Fruit fly (Drosophila melanogaster) whole organism, wandering third instar larva: ENCODE measurements around the gene Clbn.
"Not testable (repeated sequence)": the region's sequence is repeated elsewhere in the genome, so short reads cannot be mapped to it uniquely, and the experiment has no call there.

Experiments
- CG32264 ChIP-seq: fragments of 200-800 bp; sonication (Bioruptor generic); optimal IDR thresholded peaks from 2 replicates; lab custom pipeline; 2016; ENCODE audit warnings: missing biosample characterization, missing genetic modification characterization
- CG9705 ChIP-seq: fragments of 200-800 bp; sonication (Bioruptor generic); optimal IDR thresholded peaks from 2 replicates; lab custom pipeline; 2018; ENCODE audit warnings: missing biosample characterization, mild to moderate bottlenecking, missing genetic modification characterization
- CrebA ChIP-seq: fragments of 200-800 bp; sonication (Bioruptor generic); optimal IDR thresholded peaks from 2 replicates; lab custom pipeline; 2016; ENCODE audit warnings: missing biosample characterization, mild to moderate bottlenecking, missing genetic modification characterization, borderline replicate concordance
- Dfd ChIP-seq: fragments of >200 bp; optimal IDR thresholded peaks from 2 replicates; lab custom pipeline; 2017; ENCODE audit warnings: missing biosample characterization, missing genetic modification characterization
- Dif ChIP-seq: fragments of 200-275, 200-300 bp; sonication (Bioruptor generic); optimal IDR thresholded peaks from 2 replicates; lab custom pipeline; 2018; ENCODE audit warnings: missing biosample characterization, missing genetic modification characterization; ENCODE audit not compliant: partially characterized antibody
- HLH106 ChIP-seq: fragments of 200-800 bp; optimal IDR thresholded peaks from 3 replicates; lab custom pipeline; 2019; ENCODE audit warnings: missing biosample characterization, mild to moderate bottlenecking, missing genetic modification characterization, moderate library complexity
- Hnf4 ChIP-seq: fragments of 200-800 bp; sonication (Bioruptor generic); optimal IDR thresholded peaks from 2 replicates; lab custom pipeline; 2016; ENCODE audit warnings: missing biosample characterization, mild to moderate bottlenecking, missing genetic modification characterization
- Hr83 ChIP-seq: fragments of 200-300 bp; sonication (Bioruptor generic); optimal IDR thresholded peaks from 2 replicates; lab custom pipeline; 2016; ENCODE audit warnings: missing biosample characterization, mild to moderate bottlenecking, missing genetic modification characterization, moderate library complexity; ENCODE audit not compliant: poor library complexity, severe bottlenecking
- Myc ChIP-seq: fragments of >200 bp; optimal IDR thresholded peaks from 2 replicates; lab custom pipeline; 2017
- N ChIP-seq: fragments of >200 bp; optimal IDR thresholded peaks from 2 replicates; lab custom pipeline; 2018; ENCODE audit warnings: missing biosample characterization, missing external identifiers, missing genetic modification characterization
- OdsH ChIP-seq: fragments of 200-800 bp; sonication (Bioruptor generic); optimal IDR thresholded peaks from 2 replicates; lab custom pipeline; 2016; ENCODE audit warnings: missing biosample characterization, mild to moderate bottlenecking, missing genetic modification characterization
- Sp1 ChIP-seq: fragments of 200-800 bp; sonication (Bioruptor generic); optimal IDR thresholded peaks from 3 replicates; lab custom pipeline; 2019; ENCODE audit warnings: missing biosample characterization, mild to moderate bottlenecking, missing genetic modification characterization, moderate library complexity
- brk ChIP-seq: fragments of 200-800 bp; sonication (Bioruptor generic); optimal IDR thresholded peaks from 2 replicates; lab custom pipeline; 2016; ENCODE audit warnings: missing biosample characterization, mild to moderate bottlenecking, missing genetic modification characterization
- dl ChIP-seq, 2 experiments: fragments of 175-275, 200-275 bp in 1 of 2; fragments of 200-275 bp in 1 of 2; sonication (Bioruptor generic); optimal IDR thresholded peaks; lab custom pipeline; 2018; ENCODE audit warnings: mild to moderate bottlenecking in 2 of 2, missing biosample characterization in 2 of 2, missing genetic modification characterization in 2 of 2, moderate library complexity in 2 of 2; ENCODE audit not compliant: partially characterized antibody in 2 of 2, insufficient read depth in 1 of 2
- dmrt93B ChIP-seq: fragments of 200-800 bp; sonication (Bioruptor generic); optimal IDR thresholded peaks from 2 replicates; lab custom pipeline; 2018; ENCODE audit warnings: missing biosample characterization, mild to moderate bottlenecking, missing genetic modification characterization
- h ChIP-seq: fragments of 200-800 bp; sonication (Bioruptor generic); optimal IDR thresholded peaks from 3 replicates; lab custom pipeline; 2016; ENCODE audit warnings: missing biosample characterization, mild to moderate bottlenecking, missing genetic modification characterization
- jim ChIP-seq: fragments of 175-275, 200-325 bp; sonication (Bioruptor generic); optimal IDR thresholded peaks from 2 replicates; lab custom pipeline; 2016; ENCODE audit warnings: missing biosample characterization, mild to moderate bottlenecking, missing genetic modification characterization
- lola ChIP-seq: fragments of >200 bp; optimal IDR thresholded peaks from 2 replicates; lab custom pipeline; 2017; ENCODE audit warnings: missing biosample characterization, missing genetic modification characterization
- pan ChIP-seq: fragments of >200 bp; optimal IDR thresholded peaks from 2 replicates; lab custom pipeline; 2017
- psq ChIP-seq: fragments of 200-800 bp; sonication (Bioruptor generic); optimal IDR thresholded peaks from 3 replicates; lab custom pipeline; 2017; ENCODE audit warnings: missing biosample characterization, mild to moderate bottlenecking, missing genetic modification characterization, moderate library complexity
- rgr ChIP-seq: fragments of 200-800 bp; sonication (Bioruptor generic); optimal IDR thresholded peaks from 3 replicates; lab custom pipeline; 2016; ENCODE audit warnings: missing biosample characterization, mild to moderate bottlenecking, missing genetic modification characterization
- sage ChIP-seq: fragments of 200-800 bp; sonication (Bioruptor generic); optimal IDR thresholded peaks from 2 replicates; lab custom pipeline; 2016; ENCODE audit warnings: missing biosample characterization, mild to moderate bottlenecking, missing genetic modification characterization
- sv ChIP-seq: fragments of 200-800 bp; sonication (Bioruptor generic); optimal IDR thresholded peaks from 3 replicates; lab custom pipeline; 2016; ENCODE audit warnings: missing biosample characterization, missing genetic modification characterization
- tai ChIP-seq: sonication (Bioruptor generic); optimal IDR thresholded peaks from 2 replicates; lab custom pipeline; 2016; ENCODE audit warnings: missing biosample characterization, missing genetic modification characterization
- usp ChIP-seq: fragments of >200 bp; optimal IDR thresholded peaks from 2 replicates; lab custom pipeline; 2017; ENCODE audit warnings: missing biosample characterization, missing genetic modification characterization

Clbn gene

DNA sequence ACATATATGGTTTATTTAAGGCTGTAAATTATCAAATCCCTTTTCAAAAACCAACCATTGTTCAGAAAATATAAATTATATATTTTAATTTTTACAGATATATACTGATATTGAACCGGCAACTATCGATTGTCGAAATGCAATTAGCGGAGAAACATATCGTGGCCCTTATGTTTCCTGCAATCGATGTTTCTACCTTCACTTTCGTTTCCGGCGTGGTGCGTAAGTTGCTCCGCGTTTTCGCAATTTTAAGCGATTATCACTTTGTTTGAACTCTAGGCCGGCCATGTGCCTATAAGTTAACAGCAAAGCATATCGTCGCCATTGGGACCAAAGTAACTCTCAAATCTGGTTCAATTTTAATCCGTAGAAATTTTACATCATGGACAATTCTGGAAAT is 4.0 kb upstream of the Clbn start, which contains the start of gene vig2:
vig2 (plus strand) TSS at position 112 of the 400 bp plus-strand sequence.
- TF ChIP-seq HLH106 (tag; lab: Kevin White, UChicago): peak; percentile 33
- peak; percentile 26 for TF ChIP-seq Sp1 (GFP tag; lab: Kevin White, UChicago)
- TF ChIP-seq CG9705 (GFP tag; lab: Kevin White, UChicago): peak; percentile 43
- TF ChIP-seq rgr (GFP tag; lab: Kevin White, UChicago): peak; percentile 61
- peak; percentile 60 for TF ChIP-seq dmrt93B (GFP tag; lab: Kevin White, UChicago)
- TF ChIP-seq Hr83 (GFP tag; lab: Kevin White, UChicago): peak; percentile 68

DNA sequence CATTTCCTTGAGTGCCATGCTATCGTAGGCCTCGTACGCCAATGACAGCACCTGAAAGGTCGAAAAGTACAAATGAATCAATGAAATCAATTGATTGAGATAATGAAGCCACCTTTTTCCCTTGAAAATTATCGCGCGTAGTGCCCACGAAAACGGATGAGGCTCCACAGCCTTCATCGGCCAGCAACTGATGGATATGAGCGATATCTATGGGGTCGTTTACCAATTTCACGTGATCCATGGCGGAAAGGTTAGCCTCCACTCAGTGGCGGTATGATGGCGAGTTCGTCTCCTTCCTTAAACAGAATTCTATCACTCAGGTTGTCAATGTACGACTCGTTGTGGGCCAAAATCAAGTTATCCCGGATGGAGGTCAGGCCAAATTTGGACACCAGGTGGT is 479 bp upstream of the Clbn start:
- no peak for TF ChIP-seq h (GFP tag; lab: Kevin White, UChicago)
- TF ChIP-seq dmrt93B (GFP tag; lab: Kevin White, UChicago): no peak
- no peak for TF ChIP-seq psq (GFP tag; lab: Kevin White, UChicago)
- TF ChIP-seq CG32264: no peak
- no peak for TF ChIP-seq usp (GFP tag; lab: Kevin White, UChicago)
- TF ChIP-seq CrebA (GFP tag; lab: Kevin White, UChicago): no peak

DNA sequence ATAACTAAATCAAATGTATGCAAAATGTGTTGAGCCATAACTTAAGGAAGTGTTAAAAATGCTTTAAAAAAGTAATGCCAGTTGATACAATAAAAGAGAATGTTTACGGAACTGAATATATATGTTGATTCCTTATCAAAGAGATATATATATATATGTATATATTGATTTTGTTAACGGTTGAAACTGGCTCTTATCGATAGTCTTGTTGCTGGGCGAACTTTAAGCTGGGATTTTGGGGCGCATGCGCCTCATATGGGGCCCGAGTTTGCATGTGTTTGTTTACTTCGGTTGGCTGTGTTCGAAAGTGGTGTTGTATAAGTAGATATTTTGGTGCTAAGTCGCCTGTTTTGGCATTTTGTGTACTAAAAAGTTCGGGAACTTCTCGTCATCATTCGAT is 3.7 kb downstream of the Clbn start, which contains the start of gene Bili:
Bili (plus strand) TSS at position 265 of the 400 bp plus-strand sequence.
- not testable (repeated sequence) for TF ChIP-seq dl (GFP tag; optimal IDR thresholded peaks at IDR 0.05; lab: Kevin White, UChicago; ENCODE audit: insufficient read depth in 1 of 2, partially characterized antibody in 2 of 2); Hr83 (GFP tag; lab: Kevin White, UChicago); CG32264

DNA sequence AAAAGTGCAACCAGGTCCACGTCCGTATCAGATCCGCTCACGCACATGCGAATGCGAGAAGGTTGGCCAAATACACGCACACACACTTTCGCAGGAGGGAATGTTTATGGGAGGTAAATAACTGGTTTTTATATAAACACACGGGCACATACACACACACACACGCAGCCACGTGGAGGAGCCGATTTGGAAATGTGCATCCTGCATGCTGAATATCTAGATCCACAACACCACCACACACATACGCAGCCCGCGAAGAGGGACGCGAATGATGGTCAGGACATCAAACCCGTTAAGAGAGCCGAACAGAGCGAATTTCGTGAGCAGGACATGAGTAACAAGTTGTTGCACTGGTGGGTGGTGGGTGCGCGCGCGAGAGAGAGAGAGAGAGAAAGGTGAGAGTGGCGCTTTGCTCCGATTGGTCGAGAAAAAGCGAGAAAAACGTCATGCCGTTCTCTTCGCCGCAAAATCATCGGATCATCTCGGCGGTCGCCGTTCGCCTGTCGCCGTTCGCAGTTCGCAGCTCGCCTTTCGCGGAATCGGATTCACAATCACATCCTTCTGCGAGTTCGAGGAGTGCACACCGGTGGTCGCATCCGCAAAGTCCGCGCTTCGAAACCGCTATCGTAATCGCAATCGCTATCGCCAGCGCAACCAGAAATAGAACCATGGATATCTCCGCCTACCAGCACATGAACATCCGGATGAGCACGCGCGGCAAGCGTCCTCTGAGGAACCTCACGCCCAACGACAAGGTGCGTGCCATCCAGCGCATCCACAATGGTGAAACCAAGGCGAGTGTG is 10.5 kb downstream of the Clbn start, which contains the start of gene danr:
danr (plus strand) TSS at position 508 of the 803 bp plus-strand sequence.
- TF ChIP-seq CrebA (GFP tag; lab: Kevin White, UChicago): no peak
- peak; percentile 48 for TF ChIP-seq N (GFP tag; lab: Kevin White, UChicago)
- TF ChIP-seq Dif (GFP tag; lab: Kevin White, UChicago): peak; percentile 68
- peak; percentile 37 to 73 for TF ChIP-seq dl (GFP tag; optimal IDR thresholded peaks at IDR 0.05; lab: Kevin White, UChicago; ENCODE audit: insufficient read depth in 1 of 2, partially characterized antibody in 2 of 2)
- TF ChIP-seq CG9705 (GFP tag; lab: Kevin White, UChicago): no peak
- TF ChIP-seq, all 38 proteins: peak for 3

DNA sequence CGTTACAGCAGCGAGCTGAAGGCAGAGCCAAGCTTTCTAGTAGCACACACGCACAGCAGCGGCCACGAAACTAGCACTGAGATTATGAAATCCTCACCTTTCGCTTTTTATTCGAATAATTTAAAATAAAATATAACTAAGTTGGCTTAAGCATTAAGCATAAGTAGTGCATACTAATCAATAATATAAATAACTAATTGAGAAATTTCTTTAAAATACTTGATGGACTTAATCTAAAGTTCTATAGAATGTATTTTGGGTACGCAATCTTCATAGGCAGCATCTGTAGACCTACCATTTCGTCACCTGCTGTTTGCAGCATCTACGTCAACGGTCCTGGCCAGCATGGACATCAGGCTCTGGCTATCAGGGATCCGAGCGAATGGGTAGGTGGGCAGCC is 25.0 kb downstream of the Clbn start:
- no peak for TF ChIP-seq usp (GFP tag; lab: Kevin White, UChicago)
- TF ChIP-seq sage (GFP tag; lab: Kevin White, UChicago): no peak
- TF ChIP-seq OdsH (GFP tag; lab: Kevin White, UChicago): no peak
- TF ChIP-seq N (GFP tag; lab: Kevin White, UChicago): no peak
- TF ChIP-seq h (GFP tag; lab: Kevin White, UChicago): no peak
- no peak for TF ChIP-seq brk (GFP tag; lab: Kevin White, UChicago)
- TF ChIP-seq Sp1 (GFP tag; lab: Kevin White, UChicago): no peak

DNA sequence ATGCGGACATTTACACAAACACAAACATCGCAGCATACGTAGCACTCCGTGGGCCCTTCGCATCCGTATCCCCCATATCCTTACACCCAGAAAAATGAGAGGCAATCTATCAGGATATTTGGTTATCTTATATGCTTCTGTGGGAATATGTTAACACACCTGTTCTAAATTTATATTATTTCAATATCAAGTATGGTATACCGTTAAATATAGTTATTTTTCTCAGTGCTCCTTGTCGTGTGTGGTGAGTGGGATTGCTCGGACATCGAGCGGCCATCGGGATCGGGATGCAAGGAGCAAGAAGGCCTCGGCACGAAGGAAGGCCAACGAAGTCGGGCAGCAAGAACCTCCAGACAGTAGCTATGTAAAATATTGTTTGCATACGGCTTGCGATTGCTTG is 34.2 kb downstream of the Clbn start:
- TF ChIP-seq HLH106 (tag; lab: Kevin White, UChicago) (no peak), psq (GFP tag; lab: Kevin White, UChicago) (no peak), sv (GFP tag; lab: Kevin White, UChicago) (no peak), rgr (GFP tag; lab: Kevin White, UChicago) (no peak), Dfd (no peak), Hr83 (GFP tag; lab: Kevin White, UChicago) (no peak)

DNA sequence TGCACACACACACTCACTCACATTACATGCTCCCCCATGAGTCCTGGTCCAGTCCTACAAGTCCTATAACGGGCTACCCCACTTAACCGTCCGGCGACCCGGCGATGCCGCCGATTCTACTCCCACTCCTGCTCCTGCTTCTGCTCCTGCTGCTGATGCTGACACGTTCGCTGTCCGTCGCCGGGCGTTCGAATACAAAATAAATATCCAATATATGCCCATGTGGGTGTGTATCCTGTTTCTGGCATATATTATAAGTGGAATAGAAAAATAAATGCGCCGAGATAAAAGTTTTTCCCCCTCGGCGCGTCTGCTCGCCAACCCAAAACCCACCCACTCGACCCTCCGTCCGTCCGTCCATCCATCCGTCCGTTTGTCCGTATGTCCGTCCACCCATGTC is 39.5 kb downstream of the Clbn start:
- no peak for TF ChIP-seq Dif (GFP tag; lab: Kevin White, UChicago)
- no peak for TF ChIP-seq brk (GFP tag; lab: Kevin White, UChicago)
- no peak for TF ChIP-seq N (GFP tag; lab: Kevin White, UChicago)
- no peak for TF ChIP-seq tai
- TF ChIP-seq CrebA (GFP tag; lab: Kevin White, UChicago): no peak
- TF ChIP-seq jim (GFP tag; lab: Kevin White, UChicago): no peak
- no peak for TF ChIP-seq Hnf4 (GFP tag; lab: Kevin White, UChicago)
- no peak for TF ChIP-seq Myc (lab: Kevin White, UChicago)
- TF ChIP-seq Sp1 (GFP tag; lab: Kevin White, UChicago): no peak
- no peak for TF ChIP-seq lola (GFP tag; lab: Kevin White, UChicago)
- TF ChIP-seq pan (lab: Kevin White, UChicago): no peak
- TF ChIP-seq CG9705 (GFP tag; lab: Kevin White, UChicago): no peak
- TF ChIP-seq, all 38 proteins: peak for 0
